Worm (Caenorhabditis elegans): Measurements from ENCODE around the gene Y17G9B.4.
A peak's percentile ranks its signal among the peaks of the same experiment; 100 is the strongest.

The Y17G9B.4 gene

ce11 chrIV:4747553-4747952 is 4.4 kb upstream of the Y17G9B.4 start, which contains the start of gene tctn-1:
Gene tctn-1 (minus strand): TSS chrIV:4747832.
- no peak for TF ChIP-seq dao-5 (tag; optimal IDR thresholded peaks at IDR 0.05)
- no peak for TF ChIP-seq him-1 (tag; optimal IDR thresholded peaks at IDR 0.05)
- no peak for TF ChIP-seq W03F9.2 (tag; optimal IDR thresholded peaks at IDR 0.05)

DNA sequence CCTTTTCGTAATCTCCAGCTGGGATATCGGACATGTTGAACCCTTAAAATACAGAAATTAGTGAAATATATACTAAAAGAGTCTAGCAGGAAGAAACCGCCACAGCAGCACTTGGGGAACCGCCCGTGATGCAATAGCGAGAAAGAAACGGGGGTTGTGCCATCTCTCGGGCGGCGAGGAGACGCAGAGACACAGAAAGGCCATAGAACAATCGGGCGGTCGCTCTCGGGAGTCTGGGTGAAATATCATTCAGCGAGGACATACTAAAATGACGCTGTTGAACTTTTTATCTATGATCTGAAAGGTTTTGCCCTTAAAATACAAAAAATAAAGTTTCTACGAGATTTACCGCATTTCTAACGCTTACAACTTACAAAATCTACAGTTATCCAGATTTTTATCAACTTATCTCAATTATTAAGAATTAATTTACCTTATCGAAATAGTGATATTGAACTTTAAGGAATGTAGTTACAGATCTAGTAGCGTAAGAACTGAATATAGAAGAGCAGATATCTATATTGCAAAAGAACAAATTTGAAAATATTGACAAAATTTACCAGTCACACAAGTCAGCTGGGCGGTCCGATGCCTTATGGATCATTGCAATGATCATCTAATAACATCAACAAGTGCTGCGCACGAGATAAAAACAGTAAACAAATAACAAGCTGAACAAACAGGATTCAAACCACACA is 3.4 kb upstream of the Y17G9B.4 start, which contains the start of gene cyc-2.1:
Gene cyc-2.1 (minus strand): TSS at position 605 of the 698 bp plus-strand sequence.
- TF ChIP-seq him-1 (tag; optimal IDR thresholded peaks at IDR 0.05) = no peak
- TF ChIP-seq dao-5 (tag; optimal IDR thresholded peaks at IDR 0.05) = peak; percentile 17

DNA sequence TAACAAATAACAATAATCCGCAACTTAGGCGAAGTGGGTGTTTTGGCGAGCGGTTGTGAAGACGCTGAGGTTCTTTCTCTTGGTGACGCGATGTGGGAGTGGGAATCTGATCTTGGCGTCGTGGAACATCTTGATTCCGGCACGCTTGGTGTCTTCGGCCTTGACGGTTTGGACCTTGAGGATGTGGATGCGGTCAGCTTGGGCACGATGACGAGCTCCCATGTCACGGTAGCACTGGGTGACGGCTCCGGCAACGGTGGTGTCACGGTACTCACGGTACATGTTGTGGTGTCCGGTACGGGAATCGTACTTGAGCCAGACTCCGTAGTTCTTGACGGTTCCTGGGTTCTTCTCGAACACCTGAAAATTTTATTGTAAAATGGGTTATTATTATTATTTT is 2.8 kb upstream of the Y17G9B.4 start:
- TF ChIP-seq W03F9.2 (tag; optimal IDR thresholded peaks at IDR 0.05) (no peak), him-1 (tag; optimal IDR thresholded peaks at IDR 0.05) (no peak), dao-5 (tag; optimal IDR thresholded peaks at IDR 0.05) (no peak)

- TF ChIP-seq W03F9.2 (tag; optimal IDR thresholded peaks at IDR 0.05) (peak; percentile 99), dao-5 (tag; optimal IDR thresholded peaks at IDR 0.05) (peak; percentile 82), him-1 (tag; optimal IDR thresholded peaks at IDR 0.05) (peak; percentile 99)
Observed at ce11 chrIV:4749728-4750278, 2.1 kb upstream of the Y17G9B.4 start, which contains the start of the genes rpl-20 and Y17G9B.5. Gene rpl-20 (minus strand): TSS chrIV:4749778. Gene Y17G9B.5 (plus strand): TSS chrIV:4750240.

DNA sequence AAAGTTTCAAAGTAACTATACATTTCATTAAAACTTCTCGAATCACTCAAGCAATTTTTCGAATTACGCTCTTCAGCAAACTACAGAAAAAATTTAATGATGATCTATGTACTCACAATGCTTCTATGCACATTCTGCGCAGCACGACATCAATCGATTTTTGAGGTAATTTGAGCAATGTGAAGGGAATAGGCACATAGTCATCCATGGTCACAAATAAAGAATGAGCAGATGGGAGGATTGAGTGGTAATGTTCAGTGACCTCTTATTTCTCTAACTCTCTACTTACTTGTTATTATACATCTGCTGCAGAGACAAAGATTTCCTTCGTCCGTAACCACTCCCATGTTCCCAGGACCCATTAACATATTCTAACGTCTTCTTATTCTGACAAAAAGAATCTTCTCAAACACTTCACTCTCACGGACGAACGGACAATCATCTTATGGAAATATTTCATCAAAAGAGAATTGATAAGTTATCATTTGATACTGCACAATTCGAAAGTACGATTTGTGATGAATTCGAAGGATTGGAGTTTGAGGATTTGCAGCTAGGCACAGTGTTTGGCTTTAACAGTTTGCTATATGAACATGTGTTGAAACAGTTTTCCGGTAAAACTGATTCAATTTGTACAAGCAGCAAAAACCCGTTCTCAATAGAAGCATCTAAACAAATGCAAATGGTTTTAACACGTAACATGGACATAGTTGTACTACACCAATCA is 4.2 kb downstream of the Y17G9B.4 start, which contains the start of the genes fbxb-77 and Y17G9B.11:
Gene fbxb-77 (minus strand): TSS at position 229 of the 727 bp plus-strand sequence.
Gene Y17G9B.11 (plus strand): TSS at position 677 of the 727 bp plus-strand sequence.
- TF ChIP-seq W03F9.2 (tag; optimal IDR thresholded peaks at IDR 0.05) = no peak
- no peak for TF ChIP-seq dao-5 (tag; optimal IDR thresholded peaks at IDR 0.05)
- TF ChIP-seq him-1 (tag; optimal IDR thresholded peaks at IDR 0.05) = no peak

DNA sequence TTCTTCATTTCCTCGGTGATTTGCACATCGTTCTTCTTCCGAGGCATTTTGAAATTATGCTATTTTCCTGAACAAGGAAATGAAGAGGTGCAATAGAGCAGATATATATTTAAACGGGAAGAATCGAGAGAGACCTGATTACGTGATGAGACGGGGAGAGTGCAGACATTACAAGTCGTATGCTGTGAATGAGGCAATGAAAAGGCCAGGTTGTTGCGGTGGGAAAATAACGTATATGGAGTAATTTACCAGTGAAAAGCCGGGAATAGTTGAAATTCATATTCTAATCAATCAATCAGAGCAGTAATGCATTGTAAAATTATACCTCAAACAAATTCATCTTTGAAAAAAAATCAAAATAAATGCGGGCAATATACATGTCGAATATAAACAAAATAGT is 6.7 kb downstream of the Y17G9B.4 start, which contains the start of gene Y17G9B.8:
Gene Y17G9B.8 (minus strand): TSS at position 182 of the 400 bp plus-strand sequence.
- no peak for TF ChIP-seq dao-5 (tag; optimal IDR thresholded peaks at IDR 0.05)
- TF ChIP-seq him-1 (tag; optimal IDR thresholded peaks at IDR 0.05) = no peak
- no peak for TF ChIP-seq W03F9.2 (tag; optimal IDR thresholded peaks at IDR 0.05)

- TF ChIP-seq dao-5 (tag; optimal IDR thresholded peaks at IDR 0.05) (no peak), W03F9.2 (tag; optimal IDR thresholded peaks at IDR 0.05) (no peak), him-1 (tag; optimal IDR thresholded peaks at IDR 0.05) (no peak)
Observed at ce11 chrIV:4760378-4761084, 8.6 kb downstream of the Y17G9B.4 start, which contains the start of the genes memi-1 and cyp-31A3. Gene memi-1 (minus strand): TSS chrIV:4760428. Gene cyp-31A3 (plus strand): TSS chrIV:4761049.

DNA sequence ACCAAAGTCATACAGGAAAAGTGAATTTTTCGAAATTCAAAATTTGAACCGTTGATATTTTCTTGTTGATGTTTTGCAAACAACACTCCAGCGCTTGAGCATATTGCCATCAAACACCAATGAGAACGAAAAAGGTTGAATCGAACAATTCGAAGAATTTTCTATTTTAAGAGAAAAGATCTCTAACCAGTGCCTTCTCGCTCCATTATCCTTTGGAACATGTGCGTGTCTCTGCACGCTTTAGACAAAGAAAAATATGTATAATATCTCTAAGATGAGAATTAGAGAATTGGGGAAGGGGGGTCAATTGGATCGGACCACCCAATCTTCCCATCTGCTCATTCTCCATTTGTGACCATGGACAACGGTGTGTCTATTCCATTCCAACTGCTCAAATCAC is 11.9 kb downstream of the Y17G9B.4 start, which contains the start of gene Y17G9B.2:
Gene Y17G9B.2 (plus strand): TSS at position 301 of the 400 bp plus-strand sequence.
- no peak for TF ChIP-seq dao-5 (tag; optimal IDR thresholded peaks at IDR 0.05)
- no peak for TF ChIP-seq W03F9.2 (tag; optimal IDR thresholded peaks at IDR 0.05)
- TF ChIP-seq him-1 (tag; optimal IDR thresholded peaks at IDR 0.05) = no peak

- TF ChIP-seq him-1 (tag; optimal IDR thresholded peaks at IDR 0.05) (no peak), dao-5 (tag; optimal IDR thresholded peaks at IDR 0.05) (no peak), W03F9.2 (tag; optimal IDR thresholded peaks at IDR 0.05) (no peak)
Observed at ce11 chrIV:4764422-4764821, 12.5 kb downstream of the Y17G9B.4 start, which contains the start of gene npp-26. Gene npp-26 (plus strand): TSS chrIV:4764722.

DNA sequence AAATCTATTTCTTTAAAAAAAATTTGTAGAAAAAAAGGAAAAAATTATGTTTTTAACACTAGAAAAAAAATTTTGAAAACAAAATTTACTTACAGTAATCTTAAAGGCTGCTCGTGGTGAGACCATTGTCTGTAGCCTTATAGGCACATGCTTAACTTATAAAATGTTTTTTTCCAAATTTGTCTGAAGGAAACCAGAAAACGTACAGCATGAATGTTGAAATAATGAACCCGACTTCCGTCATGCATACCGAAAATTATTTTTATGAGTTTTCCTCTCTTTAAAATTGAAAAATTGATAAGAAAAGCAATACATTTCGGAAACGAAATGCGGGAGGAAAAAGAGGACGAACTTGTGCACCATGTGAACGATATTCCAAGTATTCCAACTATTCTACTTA is 19.9 kb downstream of the Y17G9B.4 start, which contains the start of gene R11E3.2:
Gene R11E3.2 (plus strand): TSS at position 301 of the 400 bp plus-strand sequence.
- no peak for TF ChIP-seq W03F9.2 (tag; optimal IDR thresholded peaks at IDR 0.05)
- TF ChIP-seq dao-5 (tag; optimal IDR thresholded peaks at IDR 0.05) = no peak
- no peak for TF ChIP-seq him-1 (tag; optimal IDR thresholded peaks at IDR 0.05)

- TF ChIP-seq dao-5 (tag; optimal IDR thresholded peaks at IDR 0.05) = no peak
Observed at ce11 chrIV:4776001-4776400, 24.1 kb downstream of the Y17G9B.4 start, which contains the start of gene R11E3.19. Gene R11E3.19 (minus strand): TSS chrIV:4776101.

DNA sequence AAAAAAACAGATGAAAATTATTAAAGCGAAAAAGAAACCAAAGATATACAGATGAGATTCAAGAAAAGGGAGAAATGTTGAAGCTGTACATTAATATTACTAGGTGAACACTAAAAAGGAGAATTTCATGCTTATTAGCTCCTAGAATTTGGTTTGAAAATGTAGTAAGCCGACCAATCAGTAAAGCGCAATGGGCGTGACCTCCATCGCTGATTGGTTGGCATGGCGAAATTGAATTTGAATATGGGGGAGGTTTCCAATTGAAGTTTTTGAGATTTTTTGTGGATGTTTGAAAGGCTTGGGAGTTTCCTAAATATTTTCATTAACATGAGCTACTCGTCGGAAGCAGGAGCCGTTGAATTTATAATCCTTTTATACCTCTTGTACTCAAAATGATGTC is 24.6 kb downstream of the Y17G9B.4 start:
- TF ChIP-seq dao-5 (tag; optimal IDR thresholded peaks at IDR 0.05) (no peak), him-1 (tag; optimal IDR thresholded peaks at IDR 0.05) (no peak), W03F9.2 (tag; optimal IDR thresholded peaks at IDR 0.05) (no peak)

- TF ChIP-seq him-1 (tag; optimal IDR thresholded peaks at IDR 0.05) (no peak), dao-5 (tag; optimal IDR thresholded peaks at IDR 0.05) (no peak), W03F9.2 (tag; optimal IDR thresholded peaks at IDR 0.05) (no peak)
Observed at ce11 chrIV:4780129-4780528, 28.2 kb downstream of the Y17G9B.4 start, which contains the start of gene set-15. Gene set-15 (minus strand): TSS chrIV:4780229.

Measured in whole organism, L4/young adult.